Worm (Caenorhabditis elegans) whole organism, L1 larva: ENCODE measurements around the gene R03G8.6.

Experiments used
- ama-1 ChIP-seq: fragments of 150-350 bp; optimal IDR thresholded peaks from 2 replicates; lab custom pipeline; 2014
- dpl-1 ChIP-seq, 3 experiments: fragments of 150-350 bp in 2 of 3; sonication (generic microtip) in 1 of 3; optimal IDR thresholded peaks; 2 replicates each; lab custom pipeline; 2014 to 2017; ENCODE audit warnings: missing biosample characterization in 3 of 3, missing genetic modification characterization in 3 of 3, missing genetic modification reagents in 3 of 3
- egl-13 ChIP-seq: sonication (generic microtip); optimal IDR thresholded peaks from 2 replicates; lab custom pipeline; 2016; ENCODE audit warnings: missing genotype, missing genetic modification reagents, missing genetic modification characterization, missing compliant biosample characterization
- fos-1 ChIP-seq: fragments of 150-350 bp; optimal IDR thresholded peaks from 2 replicates; lab custom pipeline; 2014; ENCODE audit warnings: missing biosample characterization, missing genetic modification characterization
- hpl-2 ChIP-seq: fragments of 150-350 bp; optimal IDR thresholded peaks from 2 replicates; lab custom pipeline; 2014; ENCODE audit warnings: missing biosample characterization, missing genetic modification reagents, missing genetic modification characterization
- lin-35 ChIP-seq, 2 experiments: fragments of 150-350 bp; optimal IDR thresholded peaks; 2 replicates each; lab custom pipeline; 2014; ENCODE audit warnings: missing biosample characterization in 2 of 2, missing genetic modification characterization in 2 of 2, missing genetic modification reagents in 2 of 2
- mdl-1 ChIP-seq, 2 experiments: fragments of 150-350 bp; optimal IDR thresholded peaks; 2 replicates each; lab custom pipeline; 2014 to 2017; ENCODE audit warnings: missing biosample characterization in 2 of 2, missing genetic modification characterization in 2 of 2, inconsistent platforms in 1 of 2
- nhr-12 ChIP-seq: sonication (generic microtip); optimal IDR thresholded peaks from 2 replicates; lab custom pipeline; 2017; ENCODE audit warnings: missing biosample characterization, missing genetic modification characterization
- nhr-237 ChIP-seq: fragments of 150-350 bp; optimal IDR thresholded peaks from 2 replicates; lab custom pipeline; 2014; ENCODE audit warnings: missing biosample characterization, missing genetic modification characterization
- nhr-76 ChIP-seq: sonication (generic microtip); optimal IDR thresholded peaks from 2 replicates; lab custom pipeline; 2017; ENCODE audit warnings: missing biosample characterization, missing genetic modification characterization
- nhr-85 ChIP-seq: sonication (generic microtip); peaks from one replicate; lab custom pipeline; 2016; ENCODE audit warnings: missing genetic modification characterization, inconsistent platforms, missing compliant biosample characterization
- skn-1 ChIP-seq: fragments of 150-350 bp; optimal IDR thresholded peaks from 2 replicates; lab custom pipeline; 2014; ENCODE audit warnings: missing biosample characterization, missing genetic modification characterization
- snpc-4 ChIP-seq: fragments of 150-350 bp; optimal IDR thresholded peaks from 2 replicates; lab custom pipeline; 2014; ENCODE audit warnings: missing biosample characterization, missing genetic modification characterization
- zag-1 ChIP-seq: fragments of 150-350 bp; optimal IDR thresholded peaks from 2 replicates; lab custom pipeline; 2014; ENCODE audit warnings: missing biosample characterization, missing genetic modification characterization

ce11 chrX:13061366-13061765 lies 38.9 kb downstream of the R03G8.6 start:
- no peak for TF ChIP-seq lin-35 (GFP tag; optimal IDR thresholded peaks at IDR 0.05; lab: Kevin White, UChicago)
- no peak for TF ChIP-seq zag-1
- no peak for TF ChIP-seq ama-1
- TF ChIP-seq egl-13 (tag; lab: Kevin White, UChicago): no peak
- TF ChIP-seq snpc-4 (tag; lab: Kevin White, UChicago): no peak
- TF ChIP-seq fos-1: no peak
- TF ChIP-seq nhr-85: no peak
- TF ChIP-seq nhr-237 (tag; lab: Kevin White, UChicago): no peak
- TF ChIP-seq mdl-1 (tag; optimal IDR thresholded peaks at IDR 0.05; lab: Kevin White, UChicago): no peak
- TF ChIP-seq dpl-1 (GFP tag; optimal IDR thresholded peaks at IDR 0.05; lab: Kevin White, UChicago): no peak
- TF ChIP-seq hpl-2 (GFP tag; lab: Kevin White, UChicago): no peak
- TF ChIP-seq nhr-76 (tag; lab: Kevin White, UChicago): no peak
- no peak for TF ChIP-seq skn-1 (tag; lab: Kevin White, UChicago)
- TF ChIP-seq nhr-12 (tag; lab: Kevin White, UChicago): no peak
